Fruit fly (Drosophila melanogaster) whole organism, embryonic: ENCODE data around the gene Gli.

Source experiments
- ATbp ChIP-seq: fragments of 200-800 bp; sonication (Bioruptor generic); optimal IDR thresholded peaks from 2 replicates; lab custom pipeline; 2017; ENCODE audit warnings: missing biosample characterization, mild to moderate bottlenecking, missing genetic modification characterization, missing genetic modification reagents
- Bteb2 ChIP-seq: fragments of 200-800 bp; sonication (Bioruptor generic); optimal IDR thresholded peaks from 2 replicates; lab custom pipeline; 2016; ENCODE audit warnings: missing biosample characterization, missing genetic modification characterization
- CG12299 ChIP-seq: fragments of 200-800 bp; sonication (Bioruptor generic); optimal IDR thresholded peaks from 2 replicates; lab custom pipeline; 2018; ENCODE audit warnings: missing biosample characterization, mild to moderate bottlenecking, missing genetic modification characterization
- CG1233 ChIP-seq: fragments of 200-800 bp; sonication (Bioruptor generic); optimal IDR thresholded peaks from 4 replicates; lab custom pipeline; 2018; ENCODE audit warnings: missing biosample characterization, mild to moderate bottlenecking, missing genetic modification characterization
- CG12391 ChIP-seq: fragments of 200-800 bp; sonication (Bioruptor generic); optimal IDR thresholded peaks from 3 replicates; lab custom pipeline; 2018; ENCODE audit warnings: missing biosample characterization, mild to moderate bottlenecking, missing genetic modification characterization, moderate library complexity
- CG15479 ChIP-seq: fragments of 200-800 bp; sonication (Bioruptor generic); optimal IDR thresholded peaks from 3 replicates; lab custom pipeline; 2019; ENCODE audit warnings: missing biosample characterization, mild to moderate bottlenecking, missing genetic modification characterization, moderate library complexity
- CG15514 ChIP-seq: fragments of 200-800 bp; sonication (Bioruptor generic); optimal IDR thresholded peaks from 3 replicates; lab custom pipeline; 2017; ENCODE audit warnings: missing biosample characterization, missing genetic modification characterization, mild to moderate bottlenecking, moderate library complexity, missing genetic modification reagents
- CG17361 ChIP-seq: fragments of 200-800 bp; sonication (Bioruptor generic); IDR thresholded peaks from 3 replicates; pipeline ENCODE4 v1.3.6; 2022; ENCODE audit warnings: missing biosample characterization, missing genetic modification characterization
- CG18262 ChIP-seq: fragments of 200-800 bp; optimal IDR thresholded peaks from 3 replicates; lab custom pipeline; 2019; ENCODE audit warnings: missing biosample characterization, mild to moderate bottlenecking, missing genetic modification characterization, moderate library complexity
- CG18599 ChIP-seq: fragments of 200-800 bp; sonication (Bioruptor generic); optimal IDR thresholded peaks from 3 replicates; lab custom pipeline; 2017; ENCODE audit warnings: missing biosample characterization, missing genetic modification characterization, mild to moderate bottlenecking, moderate library complexity, missing genetic modification reagents
- CG2120 ChIP-seq: fragments of 200-800 bp; sonication (Bioruptor generic); optimal IDR thresholded peaks from 3 replicates; lab custom pipeline; 2016; ENCODE audit warnings: missing biosample characterization, missing genetic modification characterization
- CG2202 ChIP-seq: fragments of 200-800 bp; sonication (Bioruptor generic); optimal IDR thresholded peaks from 2 replicates; lab custom pipeline; 2018; ENCODE audit warnings: missing biosample characterization, mild to moderate bottlenecking, missing genetic modification characterization
- CG30431 ChIP-seq: fragments of 200-800 bp; sonication (Bioruptor generic); optimal IDR thresholded peaks from 2 replicates; lab custom pipeline; 2017; ENCODE audit warnings: missing biosample characterization, missing genetic modification characterization
- CG31388 ChIP-seq: fragments of 200-800 bp; sonication (Bioruptor generic); optimal IDR thresholded peaks from 2 replicates; lab custom pipeline; 2016; ENCODE audit warnings: missing biosample characterization, missing genetic modification characterization
- CG3163 ChIP-seq: fragments of 200-800 bp; sonication (Bioruptor generic); optimal IDR thresholded peaks from 3 replicates; lab custom pipeline; 2016; ENCODE audit warnings: missing biosample characterization, missing genetic modification characterization
- CG33213 ChIP-seq: fragments of 200-800 bp; sonication (Bioruptor generic); optimal IDR thresholded peaks from 3 replicates; lab custom pipeline; 2016; ENCODE audit warnings: missing biosample characterization, missing genetic modification characterization
- CG34376 ChIP-seq: fragments of 200-800 bp; sonication (Bioruptor generic); optimal IDR thresholded peaks from 2 replicates; lab custom pipeline; 2018; ENCODE audit warnings: missing biosample characterization, mild to moderate bottlenecking, missing genetic modification characterization
- CG4820 ChIP-seq: fragments of 200-800 bp; sonication (Bioruptor generic); optimal IDR thresholded peaks from 3 replicates; lab custom pipeline; 2016; ENCODE audit warnings: missing biosample characterization, missing genetic modification characterization
- CG4854 ChIP-seq: fragments of 200-800 bp; sonication (Bioruptor generic); optimal IDR thresholded peaks from 2 replicates; lab custom pipeline; 2016; ENCODE audit warnings: missing biosample characterization, missing genetic modification characterization, inconsistent platforms
- CG5953 ChIP-seq: fragments of 200-800 bp; sonication (Bioruptor generic); IDR thresholded peaks from 2 replicates; pipeline ENCODE4 v1.3.6; 2022; ENCODE audit warnings: missing biosample characterization, missing genetic modification characterization
- CG7271 ChIP-seq: fragments of 200-800 bp; sonication (Bioruptor generic); optimal IDR thresholded peaks from 2 replicates; lab custom pipeline; 2018; ENCODE audit warnings: missing biosample characterization, mild to moderate bottlenecking, missing genetic modification characterization, moderate library complexity
- CG7839 ChIP-seq: fragments of 200-800 bp; sonication (Bioruptor generic); optimal IDR thresholded peaks from 3 replicates; lab custom pipeline; 2018; ENCODE audit warnings: missing biosample characterization, mild to moderate bottlenecking, missing genetic modification characterization, moderate library complexity
- CG7963 ChIP-seq: fragments of 200-800 bp; sonication (Bioruptor generic); IDR thresholded peaks from 3 replicates; pipeline ENCODE4 v1.3.6; 2022; ENCODE audit warnings: missing biosample characterization, missing genetic modification characterization; ENCODE audit not compliant: partially characterized antibody
- CG8478 ChIP-seq: fragments of >200 bp; optimal IDR thresholded peaks from 2 replicates; lab custom pipeline; 2018
- CTCF ChIP-seq: fragments of 200-800 bp; sonication (Bioruptor generic); optimal IDR thresholded peaks from 2 replicates; lab custom pipeline; 2017; ENCODE audit warnings: missing biosample characterization, mild to moderate bottlenecking, missing genetic modification characterization, moderate library complexity
- Deaf1 ChIP-seq: fragments of 200-800 bp; optimal IDR thresholded peaks from 3 replicates; lab custom pipeline; 2019; ENCODE audit warnings: missing biosample characterization, mild to moderate bottlenecking, missing genetic modification characterization, moderate library complexity
- Gug ChIP-seq: fragments of 200-800 bp; sonication (Bioruptor generic); IDR thresholded peaks from 4 replicates; pipeline ENCODE4 v1.3.6; 2022; ENCODE audit warnings: missing biosample characterization, missing genetic modification characterization
- HmgZ ChIP-seq: fragments of 200-800 bp; sonication (Bioruptor generic); optimal IDR thresholded peaks from 2 replicates; lab custom pipeline; 2018; ENCODE audit warnings: missing biosample characterization, mild to moderate bottlenecking, missing genetic modification characterization
- NK7.1 ChIP-seq: fragments of 200-800 bp; sonication (Bioruptor generic); optimal IDR thresholded peaks from 3 replicates; lab custom pipeline; 2016; ENCODE audit warnings: missing biosample characterization, missing genetic modification characterization
- Pdp1 ChIP-seq, 2 experiments: fragments of 200-800 bp; sonication (Bioruptor generic); optimal IDR thresholded peaks; 3 replicates each; lab custom pipeline; 2016; ENCODE audit warnings: missing biosample characterization in 2 of 2, missing genetic modification characterization in 2 of 2, mild to moderate bottlenecking in 1 of 2, moderate library complexity in 1 of 2
- Ravus ChIP-seq: fragments of 200-800 bp; sonication (Bioruptor generic); IDR thresholded peaks from 2 replicates; pipeline ENCODE4 v1.3.6; 2022; ENCODE audit warnings: missing biosample characterization, missing genetic modification characterization
- ab ChIP-seq: fragments of 200-800 bp; sonication (Bioruptor generic); optimal IDR thresholded peaks from 2 replicates; lab custom pipeline; 2016; ENCODE audit warnings: missing biosample characterization, missing genetic modification characterization
- ac ChIP-seq: fragments of 200-800 bp; sonication (Bioruptor generic); optimal IDR thresholded peaks from 3 replicates; lab custom pipeline; 2017; ENCODE audit warnings: missing biosample characterization, mild to moderate bottlenecking, missing genetic modification characterization
- al ChIP-seq: fragments of 200-800 bp; sonication (Bioruptor generic); IDR thresholded peaks from 2 replicates; pipeline ENCODE4 v1.3.6; 2022; ENCODE audit warnings: missing biosample characterization, missing genetic modification characterization
- bowl ChIP-seq: fragments of 200-800 bp; sonication (Bioruptor generic); IDR thresholded peaks from 2 replicates; pipeline ENCODE4 v1.3.6; 2022; ENCODE audit warnings: missing biosample characterization, missing genetic modification characterization
- chinmo ChIP-seq: fragments of 200-800 bp; sonication (Bioruptor generic); IDR thresholded peaks from 4 replicates; pipeline ENCODE4 v1.3.6; 2022; ENCODE audit warnings: missing biosample characterization, missing genetic modification characterization; ENCODE audit not compliant: partially characterized antibody
- dysf ChIP-seq: fragments of 200-800 bp; sonication (Bioruptor generic); IDR thresholded peaks from 3 replicates; pipeline ENCODE4 v1.3.6; 2022; ENCODE audit warnings: missing biosample characterization, missing genetic modification characterization
- hkb ChIP-seq, 2 experiments: fragments of 200-800 bp in 1 of 2; fragments of >200 bp in 1 of 2; sonication (Bioruptor generic) in 1 of 2; IDR thresholded peaks in 1 of 2; optimal IDR thresholded peaks in 1 of 2; 2 replicates each; pipeline versions ENCODE4 v1.3.6 to Lab custom; 2017 to 2022; ENCODE audit warnings: missing biosample characterization in 1 of 2, missing genetic modification characterization in 1 of 2
- jigr1 ChIP-seq: fragments of 200-800 bp; sonication (Bioruptor generic); IDR thresholded peaks from 3 replicates; pipeline ENCODE4 v1.3.6; 2022; ENCODE audit warnings: missing biosample characterization, missing genetic modification characterization
- mam ChIP-seq: fragments of 200-800 bp; sonication (Bioruptor generic); optimal IDR thresholded peaks from 3 replicates; lab custom pipeline; 2016; ENCODE audit warnings: missing biosample characterization, missing genetic modification characterization
- nau ChIP-seq: fragments of 200-800 bp; sonication (Bioruptor generic); optimal IDR thresholded peaks from 3 replicates; lab custom pipeline; 2017; ENCODE audit warnings: missing biosample characterization, mild to moderate bottlenecking, missing genetic modification characterization, missing genetic modification reagents
- odd ChIP-seq: fragments of 200-800 bp; sonication (Bioruptor generic); optimal IDR thresholded peaks from 2 replicates; lab custom pipeline; 2017; ENCODE audit warnings: missing biosample characterization, mild to moderate bottlenecking, missing genetic modification characterization
- peb ChIP-seq: fragments of 200-800 bp; sonication (Bioruptor generic); IDR thresholded peaks from 2 replicates; pipeline ENCODE4 v1.3.6; 2022; ENCODE audit warnings: missing biosample characterization, missing genetic modification characterization
- ranshi ChIP-seq: fragments of 200-800 bp; sonication (Bioruptor generic); IDR thresholded peaks from 2 replicates; pipeline ENCODE4 v1.3.6; 2022; ENCODE audit warnings: missing biosample characterization, missing genetic modification characterization
- salm ChIP-seq: fragments of 200-800 bp; sonication (Bioruptor generic); optimal IDR thresholded peaks from 2 replicates; lab custom pipeline; 2018; ENCODE audit warnings: missing biosample characterization, mild to moderate bottlenecking, missing genetic modification characterization
- sim ChIP-seq: fragments of 200-800 bp; sonication (Bioruptor generic); IDR thresholded peaks from 2 replicates; pipeline ENCODE4 v1.3.6; 2022; ENCODE audit warnings: missing biosample characterization, missing genetic modification characterization
- sr ChIP-seq: fragments of 200-800 bp; sonication (Bioruptor generic); IDR thresholded peaks from 3 replicates; pipeline ENCODE4 v1.3.6; 2022; ENCODE audit warnings: missing biosample characterization, missing genetic modification characterization
- tx ChIP-seq: fragments of 200-800 bp; sonication (Bioruptor generic); optimal IDR thresholded peaks from 2 replicates; lab custom pipeline; 2016; ENCODE audit warnings: missing biosample characterization, missing genetic modification characterization
- vfl ChIP-seq: fragments of 200-800 bp; sonication (Bioruptor generic); optimal IDR thresholded peaks from 2 replicates; lab custom pipeline; 2016; ENCODE audit warnings: missing biosample characterization, missing genetic modification characterization
- vvl ChIP-seq: fragments of 200-800 bp; sonication (Bioruptor generic); IDR thresholded peaks from 2 replicates; pipeline ENCODE4 v1.3.6; 2022; ENCODE audit warnings: missing biosample characterization, missing genetic modification characterization

Gene Gli

dm6 chr2L:15750523-15751258, 11.9 kb downstream of the Gli start, which contains the start of gene ND-B17 (continued):
- TF ChIP-seq CG4854 (GFP tag; lab: Kevin White, UChicago) (no peak), CG18262 (no peak), CG4820 (GFP tag; lab: Kevin White, UChicago) (no peak), CG2202 (no peak), vfl (GFP tag; lab: Kevin White, UChicago) (peak; percentile 18), CG15479 (GFP tag; lab: Kevin White, UChicago) (no peak), HmgZ (tag; lab: Kevin White, UChicago) (peak; percentile 73), tx (GFP tag; lab: Kevin White, UChicago) (peak; percentile 54), CG5953 (GFP tag; lab: Robert Waterston, UW) (no peak), Pdp1 (GFP tag; optimal IDR thresholded peaks at IDR 0.05; lab: Kevin White, UChicago) (peak; percentile 48 to 95), bowl (GFP tag; lab: Robert Waterston, UW) (no peak), NK7.1 (no peak), CG8478 (lab: Kevin White, UChicago) (no peak), salm (tag; lab: Kevin White, UChicago) (no peak), CG17361 (GFP tag; lab: Robert Waterston, UW) (no peak), CG1233 (GFP tag; lab: Kevin White, UChicago) (no peak), ATbp (GFP tag; lab: Kevin White, UChicago) (no peak), CTCF (GFP tag; lab: Kevin White, UChicago) (no peak), ranshi (GFP tag; lab: Robert Waterston, UW) (peak; percentile 63; the same call in 1 of the 2 replicates), CG12391 (peak; percentile 50), jigr1 (GFP tag; lab: Robert Waterston, UW) (no peak), CG30431 (GFP tag; lab: Kevin White, UChicago) (no peak), CG33213 (GFP tag; lab: Kevin White, UChicago) (peak; percentile 37), CG34376 (GFP tag; lab: Kevin White, UChicago) (no peak), CG2120 (peak; percentile 70), peb (no peak), dysf (GFP tag; lab: Robert Waterston, UW) (0 out of 3 replicates have a peak, but pooled peaks have one; percentile 31), ab (GFP tag; lab: Kevin White, UChicago) (peak; percentile 25), odd (GFP tag; lab: Kevin White, UChicago) (no peak), chinmo (GFP tag; lab: Robert Waterston, UW) (no peak), nau (GFP tag; lab: Kevin White, UChicago) (no peak), Deaf1 (tag; lab: Kevin White, UChicago) (no peak), CG18599 (GFP tag; lab: Kevin White, UChicago) (no peak), mam (GFP tag; lab: Kevin White, UChicago) (peak; percentile 76), sim (GFP tag; lab: Robert Waterston, UW) (no peak), CG31388 (no peak), CG15514 (GFP tag; lab: Kevin White, UChicago) (no peak), ac (no peak), vvl (GFP tag; lab: Robert Waterston, UW) (peak; percentile 59; the same call in 1 of the 2 replicates), CG7963 (GFP tag; lab: Robert Waterston, UW) (no peak), Ravus (GFP tag; lab: Robert Waterston, UW) (no peak), Gug (GFP tag; lab: Robert Waterston, UW) (peak; percentile 51; the same call in 2 of the 4 replicates), CG7271 (no peak), CG12299 (tag; lab: Kevin White, UChicago) (no peak), CG3163 (GFP tag; lab: Kevin White, UChicago) (peak; percentile 29), sr (GFP tag; lab: Robert Waterston, UW) (no peak), hkb (optimal IDR thresholded peaks at IDR 0.05; lab: Kevin White, UChicago) (peak; percentile 29), hkb (GFP tag; IDR thresholded peaks at IDR 0.05; lab: Robert Waterston, UW) (peak; percentile 63; the same call in 1 of the 2 replicates), CG7839 (tag; lab: Kevin White, UChicago) (no peak), al (peak; percentile 68), Bteb2 (GFP tag; lab: Kevin White, UChicago) (peak; percentile 0)
